Worm (Caenorhabditis elegans) whole organism, mixed stage, embryonic: ENCODE measurements around the gene F20B10.3.
A peak's percentile ranks its signal among the peaks of the same experiment; 100 is the strongest.

Source experiments
- M03D4.4 ChIP-seq: sonication (generic microtip); optimal IDR thresholded peaks from 2 replicates; lab custom pipeline; 2017; ENCODE audit warnings: mild to moderate bottlenecking, missing genetic modification characterization, missing compliant biosample characterization
- bed-3 ChIP-seq: fragments of 200-800 bp; sonication (Bioruptor generic); optimal IDR thresholded peaks from 3 replicates; lab custom pipeline; 2018; ENCODE audit warnings: mild to moderate bottlenecking, missing genetic modification characterization, moderate library complexity, missing compliant biosample characterization
- ceh-39 ChIP-seq: fragments of 150-350 bp; optimal IDR thresholded peaks from 2 replicates; lab custom pipeline; 2014; ENCODE audit warnings: missing biosample characterization, missing genetic modification characterization
- ceh-43 ChIP-seq: fragments of 200-800 bp; sonication (Bioruptor generic); optimal IDR thresholded peaks from 2 replicates; lab custom pipeline; 2018; ENCODE audit warnings: mild to moderate bottlenecking, missing genetic modification characterization, moderate library complexity, missing compliant biosample characterization
- ceh-83 ChIP-seq: fragments of 200-800 bp; sonication (Bioruptor generic); optimal IDR thresholded peaks from 2 replicates; lab custom pipeline; 2018; ENCODE audit warnings: mild to moderate bottlenecking, missing genetic modification characterization, missing compliant biosample characterization
- ces-1 ChIP-seq: fragments of 150-350 bp; optimal IDR thresholded peaks from 2 replicates; lab custom pipeline; 2014; ENCODE audit warnings: missing biosample characterization, missing genetic modification reagents, missing genetic modification characterization
- cnd-1 ChIP-seq: fragments of 200-800 bp; sonication (Bioruptor generic); optimal IDR thresholded peaks from 2 replicates; lab custom pipeline; 2018; ENCODE audit warnings: mild to moderate bottlenecking, missing genetic modification characterization, missing compliant biosample characterization
- elt-1 ChIP-seq: sonication (generic microtip); optimal IDR thresholded peaks from 2 replicates; lab custom pipeline; 2017; ENCODE audit warnings: missing genetic modification characterization, mild to moderate bottlenecking, missing compliant biosample characterization, antibody characterized with exemption, moderate library complexity, borderline replicate concordance; ENCODE audit not compliant: insufficient read depth
- elt-3 ChIP-seq: fragments of 150-350 bp; optimal IDR thresholded peaks from 2 replicates; lab custom pipeline; 2014; ENCODE audit warnings: missing biosample characterization, missing genetic modification characterization
- flh-1 ChIP-seq: fragments of 200-800 bp; sonication (Bioruptor generic); optimal IDR thresholded peaks from 2 replicates; lab custom pipeline; 2018; ENCODE audit warnings: mild to moderate bottlenecking, missing genetic modification characterization, moderate library complexity, missing compliant biosample characterization
- ham-2 ChIP-seq: fragments of 200-800 bp; sonication (Bioruptor generic); optimal IDR thresholded peaks from 2 replicates; lab custom pipeline; 2018; ENCODE audit warnings: mild to moderate bottlenecking, missing genetic modification characterization, missing compliant biosample characterization
- hlh-1 ChIP-seq: fragments of 150-350 bp; optimal IDR thresholded peaks from 2 replicates; lab custom pipeline; 2014; ENCODE audit warnings: missing biosample characterization, missing genetic modification reagents, missing genetic modification characterization
- lin-13 ChIP-seq: fragments of 150-350 bp; optimal IDR thresholded peaks from 2 replicates; lab custom pipeline; 2014; ENCODE audit warnings: missing biosample characterization, missing genetic modification characterization
- lin-32 ChIP-seq: fragments of 200-800 bp; sonication (Bioruptor generic); optimal IDR thresholded peaks from 2 replicates; lab custom pipeline; 2018; ENCODE audit warnings: mild to moderate bottlenecking, missing genetic modification characterization, missing compliant biosample characterization
- lsy-2 ChIP-seq: fragments of 150-350 bp; optimal IDR thresholded peaks from 2 replicates; lab custom pipeline; 2014; ENCODE audit warnings: missing biosample characterization, missing genetic modification characterization
- mab-5 ChIP-seq: fragments of 150-350 bp; optimal IDR thresholded peaks from 2 replicates; lab custom pipeline; 2014; ENCODE audit warnings: missing biosample characterization, missing genetic modification characterization
- mep-1 ChIP-seq: fragments of 150-350 bp; optimal IDR thresholded peaks from 2 replicates; lab custom pipeline; 2017; ENCODE audit warnings: missing biosample characterization, missing genetic modification reagents, missing genetic modification characterization, inconsistent platforms
- mls-2 ChIP-seq: sonication (generic microtip); optimal IDR thresholded peaks from 2 replicates; lab custom pipeline; 2016; ENCODE audit warnings: mild to moderate bottlenecking, missing genetic modification characterization, moderate library complexity, missing compliant biosample characterization
- nhr-12 ChIP-seq: fragments of 150-350 bp; optimal IDR thresholded peaks from 2 replicates; lab custom pipeline; 2014; ENCODE audit warnings: missing biosample characterization, missing genetic modification characterization
- nhr-2 ChIP-seq: fragments of 150-350 bp; optimal IDR thresholded peaks from 2 replicates; lab custom pipeline; 2014; ENCODE audit warnings: missing biosample characterization, missing genetic modification characterization
- nhr-28 ChIP-seq: fragments of 150-350 bp; optimal IDR thresholded peaks from 2 replicates; lab custom pipeline; 2014; ENCODE audit warnings: missing biosample characterization, missing genetic modification characterization
- nhr-76 ChIP-seq: sonication (generic microtip); optimal IDR thresholded peaks from 2 replicates; lab custom pipeline; 2017; ENCODE audit warnings: missing biosample characterization, missing genetic modification characterization
- pha-4 ChIP-seq: fragments of 150-350 bp; optimal IDR thresholded peaks from 2 replicates; lab custom pipeline; 2018; ENCODE audit warnings: missing biosample characterization, missing genetic modification reagents, missing genetic modification characterization
- sem-2 ChIP-seq: fragments of 200-800 bp; sonication (Bioruptor generic); optimal IDR thresholded peaks from 2 replicates; lab custom pipeline; 2018; ENCODE audit warnings: mild to moderate bottlenecking, missing genetic modification characterization, missing compliant biosample characterization
- snpc-4 ChIP-seq: fragments of 150-350 bp; optimal IDR thresholded peaks from 2 replicates; lab custom pipeline; 2014; ENCODE audit warnings: missing biosample characterization, missing genetic modification characterization
- sptf-1 ChIP-seq: sonication (generic microtip); optimal IDR thresholded peaks from 2 replicates; lab custom pipeline; 2017; ENCODE audit warnings: mild to moderate bottlenecking, missing genetic modification characterization, moderate library complexity, missing compliant biosample characterization
- tbx-8 ChIP-seq: fragments of 200-800 bp; sonication (Bioruptor generic); optimal IDR thresholded peaks from 2 replicates; lab custom pipeline; 2018; ENCODE audit warnings: mild to moderate bottlenecking, missing genetic modification characterization, moderate library complexity, missing compliant biosample characterization
- unc-120 ChIP-seq: sonication (generic microtip); optimal IDR thresholded peaks from 2 replicates; lab custom pipeline; 2017; ENCODE audit warnings: missing genetic modification characterization, missing compliant biosample characterization; ENCODE audit not compliant: poor library complexity, severe bottlenecking
- unc-62 ChIP-seq: fragments of 150-350 bp; optimal IDR thresholded peaks from 2 replicates; lab custom pipeline; 2014; ENCODE audit warnings: missing biosample characterization, missing genetic modification reagents, missing genetic modification characterization
- zip-8 ChIP-seq: fragments of 150-350 bp; optimal IDR thresholded peaks from 2 replicates; lab custom pipeline; 2014; ENCODE audit warnings: missing biosample characterization, missing genetic modification characterization
- ztf-11 ChIP-seq: fragments of 150-350 bp; optimal IDR thresholded peaks from 2 replicates; lab custom pipeline; 2014; ENCODE audit warnings: missing biosample characterization, missing genetic modification characterization

Gene F20B10.3

ce11 chrIV:12150877-12151276 is 17.2 kb upstream of the F20B10.3 start, which contains the start of gene B0001.2:
Gene B0001.2 (minus strand): TSS chrIV:12150977.
- no peak for TF ChIP-seq nhr-12
- no peak for TF ChIP-seq zip-8 (tag; lab: Kevin White, UChicago)
- TF ChIP-seq lin-13 = no peak
- no peak for TF ChIP-seq mep-1 (tag; lab: Kevin White, UChicago)
- no peak for TF ChIP-seq unc-120 (tag; lab: Kevin White, UChicago)
- TF ChIP-seq tbx-8 (GFP tag; lab: Kevin White, UChicago) = no peak
- no peak for TF ChIP-seq sptf-1 (tag; lab: Kevin White, UChicago)
- no peak for TF ChIP-seq nhr-28 (tag; lab: Kevin White, UChicago)
- no peak for TF ChIP-seq mls-2 (tag; lab: Kevin White, UChicago)
- no peak for TF ChIP-seq nhr-76
- no peak for TF ChIP-seq sem-2 (GFP tag; lab: Kevin White, UChicago)
- TF ChIP-seq unc-62 = no peak
- TF ChIP-seq elt-3 = no peak
- no peak for TF ChIP-seq elt-1 (tag; lab: Kevin White, UChicago)
- no peak for TF ChIP-seq ces-1 (GFP tag; lab: Kevin White, UChicago)
- TF ChIP-seq nhr-2 (tag; lab: Kevin White, UChicago) = no peak
- no peak for TF ChIP-seq lsy-2 (tag; lab: Kevin White, UChicago)
- TF ChIP-seq pha-4 (tag; lab: Kevin White, UChicago) = no peak
- no peak for TF ChIP-seq M03D4.4 (tag; lab: Kevin White, UChicago)

ce11 chrIV:12154195-12154677 is 13.8 kb upstream of the F20B10.3 start, which contains the start of gene B0001.7:
Gene B0001.7 (minus strand): TSS chrIV:12154245.
- TF ChIP-seq lsy-2 (tag; lab: Kevin White, UChicago) = no peak
- TF ChIP-seq mep-1 (tag; lab: Kevin White, UChicago) = no peak
- no peak for TF ChIP-seq nhr-2 (tag; lab: Kevin White, UChicago)
- TF ChIP-seq mab-5 (tag; lab: Kevin White, UChicago) = no peak
- TF ChIP-seq, all 35 proteins: peak for 0

- no peak for TF ChIP-seq ceh-83 (GFP tag; lab: Kevin White, UChicago)
- no peak for TF ChIP-seq flh-1 (GFP tag; lab: Kevin White, UChicago)
- no peak for TF ChIP-seq ceh-39 (tag; lab: Kevin White, UChicago)
- no peak for TF ChIP-seq hlh-1 (tag; lab: Kevin White, UChicago)
- TF ChIP-seq unc-62 = peak; percentile 73
- TF ChIP-seq tbx-8 (GFP tag; lab: Kevin White, UChicago) = no peak
- TF ChIP-seq snpc-4 = no peak
Measured at ce11 chrIV:12156642-12157233, 11.3 kb upstream of the F20B10.3 start, which contains the start of gene eri-12. Gene eri-12 (plus strand): TSS chrIV:12156838.

ce11 chrIV:12157915-12158314 is 10.1 kb upstream of the F20B10.3 start:
- TF ChIP-seq ham-2 (GFP tag; lab: Kevin White, UChicago) (peak; percentile 78), ceh-39 (tag; lab: Kevin White, UChicago) (peak; percentile 35), ceh-83 (GFP tag; lab: Kevin White, UChicago) (no peak), unc-120 (tag; lab: Kevin White, UChicago) (no peak), bed-3 (GFP tag; lab: Kevin White, UChicago) (no peak), sem-2 (GFP tag; lab: Kevin White, UChicago) (no peak), elt-3 (no peak), pha-4 (tag; lab: Kevin White, UChicago) (no peak), elt-1 (tag; lab: Kevin White, UChicago) (no peak), ztf-11 (no peak), snpc-4 (no peak), lsy-2 (tag; lab: Kevin White, UChicago) (no peak), M03D4.4 (tag; lab: Kevin White, UChicago) (no peak), nhr-2 (tag; lab: Kevin White, UChicago) (peak; percentile 59), ces-1 (GFP tag; lab: Kevin White, UChicago) (no peak), sptf-1 (tag; lab: Kevin White, UChicago) (no peak), lin-32 (GFP tag; lab: Kevin White, UChicago) (peak; percentile 61), cnd-1 (tag; lab: Kevin White, UChicago) (peak; percentile 70), ceh-43 (GFP tag; lab: Kevin White, UChicago) (no peak)
- TF ChIP-seq, all 35 proteins: peak for 5
